Fruit fly (Drosophila melanogaster) whole organism, wandering third instar larva: ENCODE data around the gene CG6729.

Experiments
- HLH106 ChIP-seq: fragments of 200-800 bp; optimal IDR thresholded peaks from 3 replicates; lab custom pipeline; 2019; ENCODE audit warnings: missing biosample characterization, mild to moderate bottlenecking, missing genetic modification characterization, moderate library complexity
- OdsH ChIP-seq: fragments of 200-800 bp; sonication (Bioruptor generic); optimal IDR thresholded peaks from 2 replicates; lab custom pipeline; 2016; ENCODE audit warnings: missing biosample characterization, mild to moderate bottlenecking, missing genetic modification characterization
- foxo ChIP-seq, 2 experiments: fragments of 200-800 bp; sonication (Bioruptor generic); optimal IDR thresholded peaks; 2 replicates in 1 of 2; 3 replicates in 1 of 2; lab custom pipeline; 2016 to 2017; ENCODE audit warnings: missing biosample characterization in 2 of 2, missing genetic modification characterization in 2 of 2
- psq ChIP-seq: fragments of 200-800 bp; sonication (Bioruptor generic); optimal IDR thresholded peaks from 3 replicates; lab custom pipeline; 2017; ENCODE audit warnings: missing biosample characterization, mild to moderate bottlenecking, missing genetic modification characterization, moderate library complexity
- usp ChIP-seq: fragments of >200 bp; optimal IDR thresholded peaks from 2 replicates; lab custom pipeline; 2017; ENCODE audit warnings: missing biosample characterization, missing genetic modification characterization

DNA sequence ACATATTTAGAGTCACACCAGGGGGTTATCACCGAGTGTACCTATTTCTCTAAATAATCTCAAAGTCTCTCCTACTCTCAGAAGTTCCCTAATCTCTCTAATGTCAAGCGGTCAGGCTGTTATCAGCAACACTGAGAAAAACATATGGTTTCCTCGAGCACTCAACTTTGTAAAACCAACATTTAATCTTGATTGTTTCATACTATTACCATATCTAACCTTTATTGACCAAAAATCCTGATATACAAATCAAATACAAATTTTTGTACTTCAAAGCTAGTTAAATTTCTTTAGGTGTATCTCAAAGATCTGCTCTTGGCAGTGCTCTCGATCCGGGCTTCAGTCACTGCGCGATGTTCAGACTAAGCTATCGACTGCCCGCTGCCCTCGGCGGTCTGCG is 40.5 kb downstream of the CG6729 start, which contains the start of gene CG6415:
- peak; percentile 9 to 81 for TF ChIP-seq foxo (GFP tag; optimal IDR thresholded peaks at IDR 0.05; lab: Kevin White, UChicago)
- peak; percentile 55 for TF ChIP-seq psq (GFP tag; lab: Kevin White, UChicago)
- TF ChIP-seq OdsH (GFP tag; lab: Kevin White, UChicago), result peak; percentile 84
- TF ChIP-seq HLH106 (tag; lab: Kevin White, UChicago), result peak; percentile 82
- no peak for TF ChIP-seq usp (GFP tag; lab: Kevin White, UChicago)
